Fruit fly (Drosophila melanogaster): ENCODE data around the gene Rcc1.

The Rcc1 gene

DNA sequence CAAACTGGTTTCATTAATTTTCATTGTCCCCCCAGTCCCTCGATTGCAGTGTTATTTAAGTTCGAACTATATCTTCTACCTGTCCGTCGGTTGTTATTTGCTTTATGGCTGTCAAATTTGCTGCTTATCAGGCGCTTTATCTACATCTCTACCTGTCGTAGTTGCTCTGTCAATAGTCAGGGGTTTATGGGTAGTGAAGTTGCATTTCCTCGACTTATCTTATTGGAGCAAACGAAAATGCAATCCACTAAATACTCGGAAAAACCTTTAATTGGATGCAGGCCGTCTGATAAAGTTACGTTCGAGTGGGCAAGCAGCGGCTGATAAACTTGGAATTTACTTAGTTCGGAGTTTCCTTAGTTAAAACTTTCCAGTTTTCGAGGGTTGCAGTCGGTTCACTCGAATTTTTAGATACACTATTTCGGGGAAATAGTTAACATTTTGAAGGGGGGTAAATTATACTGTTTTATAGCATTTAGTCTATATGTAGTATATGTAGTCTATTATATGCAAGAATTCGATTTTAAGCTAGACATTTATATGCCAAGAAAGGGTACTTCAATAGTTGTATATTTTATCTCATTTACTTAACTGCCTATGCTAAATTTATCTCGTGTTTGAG, 14.6 kb upstream of the Rcc1 start (continued):
- TF ChIP-seq ATbp (GFP tag; optimal IDR thresholded peaks at IDR 0.05): peak; percentile 27
- TF ChIP-seq twi (tag; optimal IDR thresholded peaks at IDR 0.05): peak; percentile 9
- TF ChIP-seq nerfin-1 (tag; optimal IDR thresholded peaks at IDR 0.05): peak; percentile 1
- no peak for TF ChIP-seq MESR4 (GFP tag; optimal IDR thresholded peaks at IDR 0.05)
- TF ChIP-seq CG7928 (GFP tag; optimal IDR thresholded peaks at IDR 0.05): no peak
- peak in 1 of 3 experiments; percentile 62 for TF ChIP-seq Stat92E (GFP tag; optimal IDR thresholded peaks at IDR 0.05)
- TF ChIP-seq CG10366 (GFP tag; IDR thresholded peaks at IDR 0.05): no peak
- TF ChIP-seq CG7745 (tag; optimal IDR thresholded peaks at IDR 0.05): peak; percentile 76
- no peak for TF ChIP-seq chinmo (GFP tag; IDR thresholded peaks at IDR 0.05; ENCODE audit: partially characterized antibody)
- no peak for TF ChIP-seq onecut (GFP tag; IDR thresholded peaks at IDR 0.05)
- TF ChIP-seq CG1832 (GFP tag; optimal IDR thresholded peaks at IDR 0.05): no peak
- TF ChIP-seq D19B (GFP tag; optimal IDR thresholded peaks at IDR 0.05): no peak
- no peak for TF ChIP-seq CG10321 (GFP tag; IDR thresholded peaks at IDR 0.05)
- TF ChIP-seq klu (GFP tag; IDR thresholded peaks at IDR 0.05): no peak
- no peak for TF ChIP-seq CTCF (GFP tag; optimal IDR thresholded peaks at IDR 0.05)
- TF ChIP-seq bsh (GFP tag; optimal IDR thresholded peaks at IDR 0.05): no peak
- peak; percentile 97 for TF ChIP-seq grn (GFP tag; optimal IDR thresholded peaks at IDR 0.05)
- TF ChIP-seq unpg (GFP tag; optimal IDR thresholded peaks at IDR 0.05): no peak
- TF ChIP-seq HLHmδ (GFP tag; optimal IDR thresholded peaks at IDR 0.05): peak; percentile 4
- TF ChIP-seq Usf (GFP tag; optimal IDR thresholded peaks at IDR 0.05): no peak
- no peak for TF ChIP-seq tio (GFP tag; optimal IDR thresholded peaks at IDR 0.05)
- no peak for TF ChIP-seq tup (GFP tag; optimal IDR thresholded peaks at IDR 0.05)
- TF ChIP-seq cg (GFP tag; optimal IDR thresholded peaks at IDR 0.05): no peak
- TF ChIP-seq D19A (tag; optimal IDR thresholded peaks at IDR 0.05): peak; percentile 91
- no peak for TF ChIP-seq HLH4C (GFP tag; IDR thresholded peaks at IDR 0.05; ENCODE audit: partially characterized antibody)
- TF ChIP-seq Taf1 (GFP tag; IDR thresholded peaks at IDR 0.05): no peak
- TF ChIP-seq wdn (GFP tag; IDR thresholded peaks at IDR 0.05): no peak
- TF ChIP-seq CG18011 (GFP tag; optimal IDR thresholded peaks at IDR 0.05): no peak
- peak; percentile 12 for TF ChIP-seq CG14710 (tag; optimal IDR thresholded peaks at IDR 0.05)
- TF ChIP-seq Dref (GFP tag; IDR thresholded peaks at IDR 0.05): no peak
- TF ChIP-seq CG1603 (tag; optimal IDR thresholded peaks at IDR 0.05): no peak
- peak; percentile 64 for TF ChIP-seq fd64A (GFP tag; optimal IDR thresholded peaks at IDR 0.05)
- peak; percentile 15 for TF ChIP-seq Sry-β (GFP tag; optimal IDR thresholded peaks at IDR 0.05)
- no peak for TF ChIP-seq CG3995 (GFP tag; optimal IDR thresholded peaks at IDR 0.05)
- TF ChIP-seq caup (GFP tag; optimal IDR thresholded peaks at IDR 0.05; ENCODE audit: severe bottlenecking): no peak
- TF ChIP-seq Vsx1 (GFP tag; optimal IDR thresholded peaks at IDR 0.05): peak; percentile 26
- no peak for TF ChIP-seq Trl (optimal IDR thresholded peaks at IDR 0.05)
- no peak for TF ChIP-seq Trl (GFP tag; optimal IDR thresholded peaks at IDR 0.05)
- no peak for TF ChIP-seq CG12299 (tag; optimal IDR thresholded peaks at IDR 0.05)
- TF ChIP-seq sug (tag; optimal IDR thresholded peaks at IDR 0.05): no peak
- TF ChIP-seq CG1602 (GFP tag; optimal IDR thresholded peaks at IDR 0.05): no peak
- TF ChIP-seq sqz (GFP tag; optimal IDR thresholded peaks at IDR 0.05): peak; percentile 3
- TF ChIP-seq CG32772 (GFP tag; IDR thresholded peaks at IDR 0.05): no peak
- TF ChIP-seq CG11695 (GFP tag; IDR thresholded peaks at IDR 0.05): no peak
- no peak for TF ChIP-seq CG18619 (GFP tag; optimal IDR thresholded peaks at IDR 0.05)
- TF ChIP-seq CG30403 (GFP tag; optimal IDR thresholded peaks at IDR 0.05): no peak
- TF ChIP-seq ci (GFP tag; IDR thresholded peaks at IDR 0.05): peak; percentile 46; the same call in 1 of the 3 replicates
- no peak for TF ChIP-seq CG17186 (GFP tag; optimal IDR thresholded peaks at IDR 0.05)
- no peak for TF ChIP-seq Six4 (GFP tag; optimal IDR thresholded peaks at IDR 0.05)
- no peak for TF ChIP-seq Drgx (GFP tag; IDR thresholded peaks at IDR 0.05)

All from whole organism, embryonic.